Worm (Caenorhabditis elegans) whole organism, L4 larva: ENCODE results near the gene kin-18.
"Not testable (repeated sequence)": the region's sequence is repeated elsewhere in the genome, so short reads cannot be mapped to it uniquely, and the experiment has no call there.

Experiments
- F10B5.3 ChIP-seq: sonication (generic microtip); optimal IDR thresholded peaks from 2 replicates; lab custom pipeline; 2016; ENCODE audit warnings: mild to moderate bottlenecking, missing genetic modification characterization, missing compliant biosample characterization
- F26F4.8 ChIP-seq: fragments of 200-800 bp; sonication (Bioruptor generic); conservative IDR thresholded peaks from 2 replicates; pipeline ENCODE4 v1.3.6; 2022; ENCODE audit warnings: missing genetic modification characterization, missing compliant biosample characterization
- F37D6.2 ChIP-seq: sonication (generic microtip); optimal IDR thresholded peaks from 2 replicates; lab custom pipeline; 2016; ENCODE audit warnings: mild to moderate bottlenecking, missing genetic modification characterization, missing compliant biosample characterization
- T20F7.1 ChIP-seq: fragments of 200-800 bp; sonication (Bioruptor generic); optimal IDR thresholded peaks from 2 replicates; lab custom pipeline; 2018; ENCODE audit warnings: mild to moderate bottlenecking, missing genetic modification characterization, missing compliant biosample characterization
- T26A8.4 ChIP-seq: fragments of 200-800 bp; sonication (Bioruptor generic); IDR thresholded peaks from 2 replicates; pipeline ENCODE4 v1.3.6; 2022; ENCODE audit warnings: missing genetic modification characterization, missing compliant biosample characterization
- Y5F2A.4 ChIP-seq: fragments of 200-800 bp; sonication (Bioruptor generic); optimal IDR thresholded peaks from 2 replicates; lab custom pipeline; 2018; ENCODE audit warnings: mild to moderate bottlenecking, missing genetic modification characterization, missing compliant biosample characterization
- aha-1 ChIP-seq: fragments of 150-350 bp; peaks from one replicate; lab custom pipeline; 2014; ENCODE audit warnings: missing biosample characterization, missing genetic modification characterization
- ceh-20 ChIP-seq: fragments of 200-800 bp; sonication (Bioruptor generic); IDR thresholded peaks from 2 replicates; pipeline ENCODE4 v1.3.6; 2022; ENCODE audit warnings: missing genetic modification reagents, missing genetic modification characterization, missing compliant biosample characterization
- ceh-82 ChIP-seq: sonication (generic microtip); optimal IDR thresholded peaks from 2 replicates; lab custom pipeline; 2017; ENCODE audit warnings: missing biosample characterization, missing genetic modification characterization
- ctbp-1 ChIP-seq: fragments of 200-800 bp; sonication (Bioruptor generic); IDR thresholded peaks from 2 replicates; pipeline ENCODE4 v1.3.6; 2022; ENCODE audit warnings: missing genetic modification reagents, missing genetic modification characterization, missing compliant biosample characterization
- daf-8 ChIP-seq: fragments of 200-800 bp; sonication (Bioruptor generic); IDR thresholded peaks from 2 replicates; pipeline ENCODE4 v1.3.6; 2022; ENCODE audit warnings: missing genetic modification characterization, missing compliant biosample characterization
- dmd-6 ChIP-seq: fragments of 200-800 bp; sonication (Bioruptor generic); IDR thresholded peaks from 2 replicates; pipeline ENCODE4 v1.3.6; 2022; ENCODE audit warnings: missing genetic modification reagents, missing genetic modification characterization, missing compliant biosample characterization
- dmd-8 ChIP-seq: fragments of 200-800 bp; sonication (Bioruptor generic); IDR thresholded peaks from 2 replicates; pipeline ENCODE4 v1.3.6; 2022; ENCODE audit warnings: missing genetic modification characterization, missing compliant biosample characterization
- dmd-9 ChIP-seq: fragments of 200-800 bp; sonication (Bioruptor generic); IDR thresholded peaks from 2 replicates; pipeline ENCODE4 v1.3.6; 2022; ENCODE audit warnings: missing genetic modification reagents, missing genetic modification characterization, missing compliant biosample characterization
- dve-1 ChIP-seq: sonication (generic microtip); optimal IDR thresholded peaks from 2 replicates; lab custom pipeline; 2017; ENCODE audit warnings: antibody characterized with exemption, mild to moderate bottlenecking, missing genetic modification characterization, missing compliant biosample characterization; ENCODE audit not compliant: insufficient read depth
- gei-8 ChIP-seq: fragments of 200-800 bp; sonication (Bioruptor generic); optimal IDR thresholded peaks from 2 replicates; lab custom pipeline; 2018; ENCODE audit warnings: mild to moderate bottlenecking, missing genetic modification characterization, missing compliant biosample characterization
- hif-1 ChIP-seq, 2 experiments: sonication (generic microtip); optimal IDR thresholded peaks; 2 replicates each; lab custom pipeline; 2016 to 2017; ENCODE audit warnings: missing compliant biosample characterization in 2 of 2, missing genetic modification characterization in 2 of 2, missing genetic modification reagents in 2 of 2, missing genotype in 2 of 2, mild to moderate bottlenecking in 1 of 2
- hlh-11 ChIP-seq: fragments of 200-800 bp; sonication (Bioruptor generic); optimal IDR thresholded peaks from 2 replicates; lab custom pipeline; 2018; ENCODE audit warnings: mild to moderate bottlenecking, missing genetic modification characterization, missing compliant biosample characterization
- hlh-30 ChIP-seq: sonication (generic microtip); optimal IDR thresholded peaks from 2 replicates; lab custom pipeline; 2017; ENCODE audit warnings: antibody characterized with exemption, mild to moderate bottlenecking, missing genetic modification characterization, missing compliant biosample characterization; ENCODE audit not compliant: insufficient read depth
- hmg-1.1 ChIP-seq: fragments of 200-800 bp; sonication (Bioruptor generic); IDR thresholded peaks from 2 replicates; pipeline ENCODE4 v1.3.6; 2022; ENCODE audit warnings: missing genetic modification reagents, missing genetic modification characterization, missing compliant biosample characterization
- lin-38 ChIP-seq: fragments of 200-800 bp; sonication (Bioruptor generic); IDR thresholded peaks from 2 replicates; pipeline ENCODE4 v1.3.6; 2022; ENCODE audit warnings: missing genetic modification reagents, missing genetic modification characterization, missing compliant biosample characterization
- lin-39 ChIP-seq: fragments of 150-350 bp; optimal IDR thresholded peaks from 2 replicates; lab custom pipeline; 2014; ENCODE audit warnings: missing biosample characterization, missing genetic modification reagents, missing genetic modification characterization
- lsy-2 ChIP-seq, 2 experiments: fragments of 150-350 bp in 1 of 2; sonication (generic microtip) in 1 of 2; optimal IDR thresholded peaks; 2 replicates each; lab custom pipeline; 2014 to 2017; ENCODE audit warnings: missing biosample characterization in 2 of 2, missing genetic modification characterization in 2 of 2
- mep-1 ChIP-seq: fragments of 150-350 bp; sonication (generic microtip); optimal IDR thresholded peaks from 3 replicates; lab custom pipeline; 2014; ENCODE audit warnings: missing biosample characterization, missing genetic modification characterization
- mxl-3 ChIP-seq: fragments of 200-800 bp; sonication (Bioruptor generic); optimal IDR thresholded peaks from 2 replicates; lab custom pipeline; 2018; ENCODE audit warnings: mild to moderate bottlenecking, missing genetic modification characterization, missing compliant biosample characterization
- nhr-102 ChIP-seq: sonication (generic microtip); optimal IDR thresholded peaks from 2 replicates; lab custom pipeline; 2016; ENCODE audit warnings: mild to moderate bottlenecking, missing genetic modification characterization, moderate library complexity, missing compliant biosample characterization
- nhr-28 ChIP-seq: fragments of 150-350 bp; optimal IDR thresholded peaks from 2 replicates; lab custom pipeline; 2014; ENCODE audit warnings: missing biosample characterization, missing genetic modification characterization
- nhr-42 ChIP-seq: fragments of 200-800 bp; sonication (Bioruptor generic); IDR thresholded peaks from 2 replicates; pipeline ENCODE4 v1.3.6; 2022; ENCODE audit warnings: missing genetic modification characterization, missing compliant biosample characterization
- nhr-76 ChIP-seq: fragments of 150-350 bp; optimal IDR thresholded peaks from 2 replicates; lab custom pipeline; 2014; ENCODE audit warnings: missing biosample characterization, missing genetic modification characterization
- pha-4 ChIP-seq, 2 experiments: fragments of 150-350 bp in 1 of 2; fragments of 200-800 bp in 1 of 2; sonication (Bioruptor generic) in 1 of 2; IDR thresholded peaks in 1 of 2; optimal IDR thresholded peaks in 1 of 2; 2 replicates each; pipeline versions ENCODE4 v1.3.6 to Lab custom; 2014 to 2022; ENCODE audit warnings: missing genetic modification characterization in 2 of 2, missing genetic modification reagents in 2 of 2, missing biosample characterization in 1 of 2, missing compliant biosample characterization in 1 of 2
- pqm-1 ChIP-seq: sonication (generic microtip); optimal IDR thresholded peaks from 2 replicates; lab custom pipeline; 2017; ENCODE audit warnings: missing biosample characterization, missing genetic modification characterization
- rbr-2 ChIP-seq: sonication (generic microtip); optimal IDR thresholded peaks from 2 replicates; lab custom pipeline; 2016; ENCODE audit warnings: missing genotype, missing genetic modification characterization, missing compliant biosample characterization
- set-16 ChIP-seq: fragments of 200-800 bp; sonication (Bioruptor generic); IDR thresholded peaks from 2 replicates; pipeline ENCODE4 v1.3.6; 2022; ENCODE audit warnings: missing genetic modification reagents, missing genetic modification characterization, missing compliant biosample characterization
- spr-1 ChIP-seq: sonication (generic microtip); optimal IDR thresholded peaks from 2 replicates; lab custom pipeline; 2016; ENCODE audit warnings: mild to moderate bottlenecking, missing genetic modification characterization, missing compliant biosample characterization
- spr-3 ChIP-seq: fragments of 200-800 bp; sonication (Bioruptor generic); optimal IDR thresholded peaks from 2 replicates; lab custom pipeline; 2018; ENCODE audit warnings: mild to moderate bottlenecking, missing genetic modification characterization, missing compliant biosample characterization
- unc-62 ChIP-seq, 3 experiments: fragments of 150-350 bp in 1 of 3; sonication (generic microtip); optimal IDR thresholded peaks in 2 of 3; peaks in 1 of 3; 1 replicate in 1 of 3; 2 replicates in 2 of 3; lab custom pipeline; 2014 to 2017; ENCODE audit warnings: missing biosample characterization in 3 of 3, missing genetic modification characterization in 3 of 3, missing genetic modification reagents in 3 of 3, missing genotype in 1 of 3

The kin-18 gene

DNA sequence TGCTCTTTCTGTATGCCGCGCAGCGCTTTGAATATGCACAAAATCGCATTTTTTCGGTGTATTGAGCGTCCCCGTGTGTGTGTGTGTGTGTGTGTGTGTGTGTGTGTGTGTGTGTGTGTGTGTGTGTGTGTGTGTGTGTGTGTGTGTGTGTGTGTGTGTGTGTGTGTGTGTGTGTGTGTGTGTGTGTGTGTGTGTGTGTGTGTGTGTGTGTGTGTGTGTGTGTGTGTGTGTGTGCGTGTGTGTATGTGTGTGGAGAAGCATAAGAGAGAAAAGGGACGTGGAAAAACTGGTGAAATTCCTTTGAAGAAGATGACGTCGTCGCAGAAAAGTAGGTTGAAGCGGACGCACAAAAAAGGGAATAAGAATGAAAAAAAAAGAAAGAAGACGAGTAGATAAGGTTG lies 15.0 kb downstream of the kin-18 start:
- TF ChIP-seq gei-8 (GFP tag; lab: Kevin White, UChicago) (peak; percentile 54), rbr-2 (peak; percentile 90), pha-4 (GFP tag; IDR thresholded peaks at IDR 0.05; lab: Robert Waterston, UW) (peak; percentile 57; the same call in 1 of the 2 replicates), T26A8.4 (GFP tag; lab: Robert Waterston, UW) (0 out of 2 replicates have a peak, but pooled peaks have one; percentile 18), lin-38 (GFP tag; lab: Robert Waterston, UW) (peak; percentile 36; the same call in 1 of the 2 replicates), dve-1 (peak; percentile 84), dmd-6 (GFP tag; lab: Robert Waterston, UW) (peak; percentile 49), dmd-9 (GFP tag; lab: Robert Waterston, UW) (peak; percentile 29; the same call in 1 of the 2 replicates), aha-1 (tag; lab: Kevin White, UChicago) (peak; percentile 96), dmd-8 (GFP tag; lab: Robert Waterston, UW) (peak; percentile 40; the same call in 1 of the 2 replicates), lsy-2 (tag; optimal IDR thresholded peaks at IDR 0.05; lab: Kevin White, UChicago) (peak; percentile 2 to 4), spr-3 (GFP tag; lab: Kevin White, UChicago) (peak; percentile 64), ctbp-1 (GFP tag; lab: Robert Waterston, UW) (peak; percentile 86; the same call in 1 of the 2 replicates), hmg-1.1 (GFP tag; lab: Robert Waterston, UW) (peak; percentile 72), nhr-42 (GFP tag; lab: Robert Waterston, UW) (peak; percentile 26; the same call in 1 of the 2 replicates), hif-1 (tag; optimal IDR thresholded peaks at IDR 0.05; lab: Kevin White, UChicago) (peak in 1 of 2 experiments; percentile 87), ceh-20 (GFP tag; lab: Robert Waterston, UW) (peak; percentile 75), F37D6.2 (peak; percentile 78), set-16 (GFP tag; lab: Robert Waterston, UW) (peak; percentile 51), unc-62 (GFP tag; optimal IDR thresholded peaks at IDR 0.05 in 1 of 2; lab: Kevin White, UChicago) (peak in 1 of 2 experiments; percentile 11), hlh-11 (peak; percentile 83), nhr-102 (tag; lab: Kevin White, UChicago) (peak; percentile 17), Y5F2A.4 (GFP tag; lab: Kevin White, UChicago) (peak; percentile 7), F10B5.3 (tag; lab: Kevin White, UChicago) (peak; percentile 10), mep-1 (tag; lab: Kevin White, UChicago) (peak; percentile 74), T20F7.1 (peak; percentile 67), mxl-3 (GFP tag; lab: Kevin White, UChicago) (peak; percentile 70), spr-1 (tag; lab: Kevin White, UChicago) (peak; percentile 3), hlh-30 (tag; lab: Kevin White, UChicago) (peak; percentile 46)
- TF ChIP-seq pha-4, unc-62 (tag; optimal IDR thresholded peaks at IDR 0.05; lab: Kevin White, UChicago): not testable (repeated sequence)

DNA sequence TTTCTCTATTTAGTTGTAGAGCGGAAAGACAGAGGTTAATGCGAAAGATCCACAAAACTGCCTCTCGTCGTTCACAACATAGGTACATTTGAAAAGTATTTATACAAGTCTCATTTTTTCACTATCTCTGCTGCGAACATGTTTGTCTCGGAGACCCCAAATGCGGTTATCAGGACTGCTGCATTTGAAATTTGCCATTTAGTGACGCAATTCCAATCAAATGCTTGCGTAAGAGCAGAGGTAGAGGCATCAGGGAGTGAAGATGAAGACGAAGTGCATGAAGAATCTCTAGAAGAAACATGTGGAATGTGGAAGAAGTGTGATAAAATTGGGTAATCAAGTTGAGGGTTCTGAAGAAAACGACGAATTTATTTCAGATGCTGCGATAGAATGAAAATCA lies 15.7 kb downstream of the kin-18 start:
- TF ChIP-seq ceh-82 (tag; lab: Kevin White, UChicago): no peak
- TF ChIP-seq lin-39 (tag; lab: Kevin White, UChicago): no peak
- no peak for TF ChIP-seq F26F4.8 (GFP tag; lab: Robert Waterston, UW)
- TF ChIP-seq nhr-76 (tag; lab: Kevin White, UChicago): no peak
- peak; percentile 28 for TF ChIP-seq pqm-1
- TF ChIP-seq daf-8 (GFP tag; lab: Robert Waterston, UW): no peak
- TF ChIP-seq T20F7.1: no peak
- TF ChIP-seq hlh-11: no peak
- TF ChIP-seq unc-62 (GFP tag; optimal IDR thresholded peaks at IDR 0.05 in 1 of 2; lab: Kevin White, UChicago): peak in 1 of 2 experiments; percentile 73
- TF ChIP-seq unc-62 (tag; optimal IDR thresholded peaks at IDR 0.05; lab: Kevin White, UChicago): no peak
- TF ChIP-seq nhr-28 (tag; lab: Kevin White, UChicago): peak; percentile 27
